Worm (Caenorhabditis elegans): Measurements from ENCODE around the gene R03H10.6.

DNA sequence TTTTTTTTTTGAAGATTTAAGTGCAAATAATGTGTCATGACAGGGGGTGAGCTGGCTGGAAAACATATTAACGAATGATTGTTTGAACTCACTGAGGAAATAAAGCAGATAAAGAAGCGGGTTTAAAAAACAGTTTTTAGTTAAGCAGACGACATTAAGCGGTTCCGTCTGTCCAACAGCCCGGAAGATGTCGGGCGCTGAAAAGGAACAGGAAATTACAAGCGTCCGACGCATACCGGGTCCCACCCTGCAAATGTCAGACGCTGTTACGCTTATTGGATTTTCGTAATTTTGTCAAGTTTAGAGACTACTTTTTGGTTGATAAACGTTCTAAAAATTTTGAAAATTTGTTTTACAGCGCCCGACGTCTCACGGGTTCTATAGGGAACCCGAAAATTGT, 13.7 kb downstream of the R03H10.6 start:
- no peak for TF ChIP-seq nhr-12 (tag; optimal IDR thresholded peaks at IDR 0.05)
- no peak for TF ChIP-seq lin-13 (GFP tag; optimal IDR thresholded peaks at IDR 0.05)
- TF ChIP-seq mab-5 (tag; optimal IDR thresholded peaks at IDR 0.05) = no peak
- TF ChIP-seq nhr-11 (tag; optimal IDR thresholded peaks at IDR 0.05) = no peak
- no peak for TF ChIP-seq nhr-77 (tag; optimal IDR thresholded peaks at IDR 0.05)
- TF ChIP-seq nhr-6 (tag; optimal IDR thresholded peaks at IDR 0.05) = no peak
- TF ChIP-seq nhr-23 (tag; optimal IDR thresholded peaks at IDR 0.05) = no peak
- TF ChIP-seq egl-27 (tag; optimal IDR thresholded peaks at IDR 0.05) = no peak
- TF ChIP-seq fos-1 (tag; optimal IDR thresholded peaks at IDR 0.05) = no peak
- no peak for TF ChIP-seq ama-1 (optimal IDR thresholded peaks at IDR 0.05)
- TF ChIP-seq unc-39 (tag; optimal IDR thresholded peaks at IDR 0.05) = no peak
- TF ChIP-seq lsy-2 (tag; optimal IDR thresholded peaks at IDR 0.05) = no peak
- TF ChIP-seq dmd-4 (tag; optimal IDR thresholded peaks at IDR 0.05) = no peak
- no peak for TF ChIP-seq mdl-1 (tag; optimal IDR thresholded peaks at IDR 0.05)
